Fruit fly (Drosophila melanogaster): ENCODE results near the gene mxc.

DNA sequence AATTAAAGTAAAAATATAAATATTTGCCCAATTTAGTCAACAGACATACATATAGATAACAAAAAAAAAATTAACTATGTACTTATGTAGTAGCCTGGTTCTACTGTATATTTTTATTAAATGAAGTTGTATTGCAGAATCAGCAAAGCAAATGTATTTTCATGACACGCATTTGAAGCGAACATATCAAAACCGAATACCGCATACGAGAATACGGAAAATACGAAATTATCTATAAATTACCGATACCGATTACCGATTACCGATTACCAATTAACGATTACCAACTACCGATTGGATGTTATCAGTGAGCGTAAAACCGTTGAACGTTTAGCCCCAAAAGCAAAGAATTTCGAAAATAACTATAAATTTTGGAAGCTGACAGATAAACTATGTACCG, 55.8 kb downstream of the mxc start:
- no peak for TF ChIP-seq usp (GFP tag; optimal IDR thresholded peaks at IDR 0.05)
- TF ChIP-seq Dif (GFP tag; optimal IDR thresholded peaks at IDR 0.05; ENCODE audit: partially characterized antibody): no peak
- no peak for TF ChIP-seq Jra (GFP tag; optimal IDR thresholded peaks at IDR 0.05)
- no peak for TF ChIP-seq pan (optimal IDR thresholded peaks at IDR 0.05)
- TF ChIP-seq sv (GFP tag; optimal IDR thresholded peaks at IDR 0.05): no peak
- TF ChIP-seq dmrt93B (GFP tag; optimal IDR thresholded peaks at IDR 0.05): no peak
- no peak for TF ChIP-seq OdsH (GFP tag; optimal IDR thresholded peaks at IDR 0.05)
- TF ChIP-seq h (GFP tag; optimal IDR thresholded peaks at IDR 0.05): no peak
- TF ChIP-seq ey (GFP tag; optimal IDR thresholded peaks at IDR 0.05): no peak
- no peak for TF ChIP-seq psq (GFP tag; optimal IDR thresholded peaks at IDR 0.05)
- TF ChIP-seq Hnf4 (GFP tag; optimal IDR thresholded peaks at IDR 0.05): no peak
- no peak for TF ChIP-seq Hr83 (GFP tag; optimal IDR thresholded peaks at IDR 0.05; ENCODE audit: poor library complexity, severe bottlenecking)
- no peak for TF ChIP-seq brk (GFP tag; optimal IDR thresholded peaks at IDR 0.05)
